Worm (Caenorhabditis elegans) whole organism, L2 larva: ENCODE data around the gene T23D5.8.
"Not testable (repeated sequence)": the region's sequence is repeated elsewhere in the genome, so short reads cannot be mapped to it uniquely, and the experiment has no call there.

Experiments used
- R02D3.7 ChIP-seq: fragments of 150-350 bp; optimal IDR thresholded peaks from 2 replicates; lab custom pipeline; 2014; ENCODE audit warnings: missing biosample characterization, missing genetic modification characterization
- elt-1 ChIP-seq: fragments of 150-350 bp; optimal IDR thresholded peaks from 2 replicates; lab custom pipeline; 2014; ENCODE audit warnings: missing biosample characterization, missing genetic modification characterization
- lsy-2 ChIP-seq, 2 experiments: fragments of 150-350 bp in 1 of 2; sonication (generic microtip) in 1 of 2; optimal IDR thresholded peaks; 2 replicates each; lab custom pipeline; 2014 to 2017; ENCODE audit warnings: missing biosample characterization in 2 of 2, missing genetic modification characterization in 2 of 2
- mbf-1 ChIP-seq: sonication (generic microtip); optimal IDR thresholded peaks from 2 replicates; lab custom pipeline; 2017; ENCODE audit warnings: missing biosample characterization, missing genetic modification characterization
- nhr-11 ChIP-seq: fragments of 150-350 bp; optimal IDR thresholded peaks from 2 replicates; lab custom pipeline; 2014; ENCODE audit warnings: missing biosample characterization, missing genetic modification characterization
- nhr-23 ChIP-seq: fragments of 150-350 bp; optimal IDR thresholded peaks from 2 replicates; lab custom pipeline; 2014; ENCODE audit warnings: missing biosample characterization, missing genetic modification reagents, missing genetic modification characterization
- nhr-25 ChIP-seq: fragments of 150-350 bp; sonication (generic microtip); optimal IDR thresholded peaks from 3 replicates; lab custom pipeline; 2014; ENCODE audit warnings: missing biosample characterization, missing genetic modification characterization
- nhr-77 ChIP-seq: fragments of 150-350 bp; optimal IDR thresholded peaks from 2 replicates; lab custom pipeline; 2014; ENCODE audit warnings: missing biosample characterization, missing genetic modification characterization
- unc-55 ChIP-seq: fragments of 150-350 bp; sonication (generic microtip); optimal IDR thresholded peaks from 3 replicates; lab custom pipeline; 2014; ENCODE audit warnings: missing biosample characterization, missing genetic modification reagents, missing genetic modification characterization
- unc-62 ChIP-seq: fragments of 150-350 bp; optimal IDR thresholded peaks from 2 replicates; lab custom pipeline; 2014; ENCODE audit warnings: missing biosample characterization, missing genetic modification reagents, missing genetic modification characterization
- ztf-11 ChIP-seq: sonication (generic microtip); optimal IDR thresholded peaks from 2 replicates; lab custom pipeline; 2017; ENCODE audit warnings: missing biosample characterization, missing genetic modification characterization

ce11 chrV:15744366-15744765 is 3.9 kb downstream of the T23D5.8 start, which contains the start of gene str-19:
- not testable (repeated sequence) for TF ChIP-seq lsy-2 (tag; optimal IDR thresholded peaks at IDR 0.05; lab: Kevin White, UChicago); mbf-1 (tag; lab: Kevin White, UChicago); unc-62 (GFP tag; lab: Kevin White, UChicago); nhr-11 (tag; lab: Kevin White, UChicago); nhr-25 (tag; lab: Kevin White, UChicago); nhr-77 (tag; lab: Kevin White, UChicago); elt-1 (tag; lab: Kevin White, UChicago); unc-55 (GFP tag; lab: Kevin White, UChicago); R02D3.7 (tag; lab: Kevin White, UChicago); ztf-11 (tag; lab: Kevin White, UChicago); nhr-23 (tag; lab: Kevin White, UChicago)
